Fruit fly (Drosophila melanogaster): ENCODE results near the gene CG2260.
A peak's percentile ranks its signal among the peaks of the same experiment; 100 is the strongest.

CG2260 gene

dm6 chrX:8101479-8102198 lies 19.3 kb downstream of the CG2260 start, which contains the start of gene CG2258 (continued):
- TF ChIP-seq HmgD (GFP tag; optimal IDR thresholded peaks at IDR 0.05) (no peak), CG7987 (GFP tag; optimal IDR thresholded peaks at IDR 0.05) (peak; percentile 46), CG3726 (GFP tag; IDR thresholded peaks at IDR 0.05) (peak; percentile 82), CG7372 (GFP tag; IDR thresholded peaks at IDR 0.05) (peak; percentile 74), CG8765 (GFP tag; IDR thresholded peaks at IDR 0.05) (peak; percentile 69; the same call in 1 of the 2 replicates), cato (GFP tag; optimal IDR thresholded peaks at IDR 0.05; ENCODE audit: borderline replicate concordance) (peak; percentile 62), CG30431 (GFP tag; optimal IDR thresholded peaks at IDR 0.05) (peak; percentile 65), Optix (GFP tag; IDR thresholded peaks at IDR 0.05) (peak; percentile 76), HHEX (GFP tag; optimal IDR thresholded peaks at IDR 0.05) (peak; percentile 85), CG10267 (tag; optimal IDR thresholded peaks at IDR 0.05) (peak; percentile 74), CG11247 (GFP tag; IDR thresholded peaks at IDR 0.05) (peak; percentile 84), CG1603 (tag; optimal IDR thresholded peaks at IDR 0.05) (peak; percentile 91), otp (GFP tag; IDR thresholded peaks at IDR 0.05) (peak; percentile 87), CG2202 (tag; optimal IDR thresholded peaks at IDR 0.05) (peak; percentile 49), CG10543 (GFP tag; optimal IDR thresholded peaks at IDR 0.05) (peak; percentile 81), maf-S (GFP tag; optimal IDR thresholded peaks at IDR 0.05) (peak; percentile 70), stc (GFP tag; IDR thresholded peaks at IDR 0.05) (peak; percentile 84), lov (optimal IDR thresholded peaks at IDR 0.05) (no peak), lov (GFP tag; IDR thresholded peaks at IDR 0.05) (peak; percentile 82), CG2116 (GFP tag; optimal IDR thresholded peaks at IDR 0.05) (peak; percentile 28), CG4328 (GFP tag; optimal IDR thresholded peaks at IDR 0.05) (peak; percentile 77), Eip74EF (GFP tag; optimal IDR thresholded peaks at IDR 0.05) (peak in 1 of 2 experiments; percentile 83), insv (GFP tag; optimal IDR thresholded peaks at IDR 0.05) (no peak), CG33557 (GFP tag; optimal IDR thresholded peaks at IDR 0.05) (peak; percentile 46), CG5180 (GFP tag; optimal IDR thresholded peaks at IDR 0.05) (peak; percentile 64), CG12659 (GFP tag; optimal IDR thresholded peaks at IDR 0.05) (peak; percentile 85), CG16779 (GFP tag; IDR thresholded peaks at IDR 0.05) (peak; percentile 49; the same call in 1 of the 2 replicates), CG30403 (GFP tag; optimal IDR thresholded peaks at IDR 0.05) (peak; percentile 84), hth (optimal IDR thresholded peaks at IDR 0.05) (no peak), Aef1 (GFP tag; IDR thresholded peaks at IDR 0.05) (peak; percentile 87), CG12744 (GFP tag; optimal IDR thresholded peaks at IDR 0.05) (peak; percentile 66), mirr (GFP tag; optimal IDR thresholded peaks at IDR 0.05) (peak; percentile 53), wek (GFP tag; optimal IDR thresholded peaks at IDR 0.05) (peak; percentile 64), dan (GFP tag; IDR thresholded peaks at IDR 0.05) (no peak), toy (GFP tag; IDR thresholded peaks at IDR 0.05) (peak; percentile 73), CG6813 (GFP tag; optimal IDR thresholded peaks at IDR 0.05) (peak; percentile 83), CG7357 (GFP tag; IDR thresholded peaks at IDR 0.05) (peak; percentile 60; the same call in 1 of the 3 replicates), fd96Cb (tag; optimal IDR thresholded peaks at IDR 0.05) (peak; percentile 90), CG6854 (GFP tag; optimal IDR thresholded peaks at IDR 0.05) (peak; percentile 64), nmo (GFP tag; optimal IDR thresholded peaks at IDR 0.05) (peak; percentile 89), crc (GFP tag; optimal IDR thresholded peaks at IDR 0.05) (no peak), tgo (GFP tag; IDR thresholded peaks at IDR 0.05) (peak; percentile 81), CG9727 (GFP tag; optimal IDR thresholded peaks at IDR 0.05) (peak; percentile 67), Hsf (GFP tag; optimal IDR thresholded peaks at IDR 0.05) (peak; percentile 85), tna (GFP tag; IDR thresholded peaks at IDR 0.05; ENCODE audit: partially characterized antibody) (0 out of 2 replicates have a peak, but pooled peaks have one; percentile 16), grau (tag; optimal IDR thresholded peaks at IDR 0.05) (peak; percentile 96), ewg (GFP tag; optimal IDR thresholded peaks at IDR 0.05) (peak; percentile 74), lbe (GFP tag; optimal IDR thresholded peaks at IDR 0.05) (peak; percentile 37), CG11398 (GFP tag; optimal IDR thresholded peaks at IDR 0.05) (peak; percentile 66)

Data from whole organism, embryonic.